Worm (Caenorhabditis elegans): Measurements from ENCODE around the gene srh-222.

srh-222 gene

ce11 chrIV:4024159-4025004 is 44.8 kb downstream of the srh-222 start:
- no peak for TF ChIP-seq Y67H2A.10 (GFP tag; conservative IDR thresholded peaks at IDR 0.05)
- TF ChIP-seq F22D6.2 (tag; optimal IDR thresholded peaks at IDR 0.05), result peak; percentile 32
- no peak for TF ChIP-seq snpc-1.3 (tag; optimal IDR thresholded peaks at IDR 0.05; ENCODE audit: insufficient read depth)
- TF ChIP-seq aptf-3 (GFP tag; IDR thresholded peaks at IDR 0.05), result no peak
- TF ChIP-seq ztf-25 (GFP tag; IDR thresholded peaks at IDR 0.05), result no peak
- no peak for TF ChIP-seq nhr-179 (tag; optimal IDR thresholded peaks at IDR 0.05)
- TF ChIP-seq ceh-100 (GFP tag; IDR thresholded peaks at IDR 0.05), result no peak
- no peak for TF ChIP-seq lag-1 (GFP tag; IDR thresholded peaks at IDR 0.05)
- TF ChIP-seq ceh-40 (GFP tag; IDR thresholded peaks at IDR 0.05), result no peak
- TF ChIP-seq Y56A3A.18 (GFP tag; IDR thresholded peaks at IDR 0.05), result no peak
- TF ChIP-seq snpc-4 (GFP tag; optimal IDR thresholded peaks at IDR 0.05), result no peak
- peak; percentile 5 to 38 (median 20) for TF ChIP-seq snpc-4 (tag; optimal IDR thresholded peaks at IDR 0.05)
- TF ChIP-seq nfyb-1 (GFP tag; IDR thresholded peaks at IDR 0.05), result peak; percentile 52
- peak; percentile 65 for TF ChIP-seq ceh-27 (GFP tag; optimal IDR thresholded peaks at IDR 0.05)
- no peak for TF ChIP-seq repo-1 (tag; optimal IDR thresholded peaks at IDR 0.05)
- TF ChIP-seq gei-17 (GFP tag; optimal IDR thresholded peaks at IDR 0.05), result no peak
- no peak for TF ChIP-seq ceh-91 (GFP tag; IDR thresholded peaks at IDR 0.05)
- no peak for TF ChIP-seq xnd-1 (tag; optimal IDR thresholded peaks at IDR 0.05)
- peak; percentile 38; the same call in 1 of the 2 replicates for TF ChIP-seq lin-26 (GFP tag; IDR thresholded peaks at IDR 0.05)
- TF ChIP-seq nhr-27 (tag; optimal IDR thresholded peaks at IDR 0.05), result no peak
- TF ChIP-seq dpl-1 (GFP tag; optimal IDR thresholded peaks at IDR 0.05), result no peak
- no peak for TF ChIP-seq ceh-58 (GFP tag; IDR thresholded peaks at IDR 0.05)
- no peak for TF ChIP-seq madf-6 (GFP tag; IDR thresholded peaks at IDR 0.05)
- no peak for TF ChIP-seq lsl-1 (GFP tag; optimal IDR thresholded peaks at IDR 0.05)
- TF ChIP-seq ztf-22 (GFP tag; optimal IDR thresholded peaks at IDR 0.05), result peak; percentile 26
- peak in 1 of 2 experiments; percentile 5 for TF ChIP-seq let-607 (tag; optimal IDR thresholded peaks at IDR 0.05)
- TF ChIP-seq cebp-2 (GFP tag; IDR thresholded peaks at IDR 0.05), result no peak
- TF ChIP-seq rec-8 (tag; optimal IDR thresholded peaks at IDR 0.05), result no peak
- no peak for TF ChIP-seq F39B2.1 (GFP tag; IDR thresholded peaks at IDR 0.05)
- TF ChIP-seq madf-10 (tag; optimal IDR thresholded peaks at IDR 0.05), result no peak
- TF ChIP-seq madf-3 (GFP tag; IDR thresholded peaks at IDR 0.05), result no peak
- TF ChIP-seq efl-1 (GFP tag; optimal IDR thresholded peaks at IDR 0.05), result peak; percentile 11
- TF ChIP-seq tbp1 (GFP tag; optimal IDR thresholded peaks at IDR 0.05), result peak; percentile 40
- TF ChIP-seq atf-7 (tag; optimal IDR thresholded peaks at IDR 0.05), result peak; percentile 29
- TF ChIP-seq lin-40 (tag; optimal IDR thresholded peaks at IDR 0.05), result peak; percentile 77
- TF ChIP-seq snpc-3.4 (tag; optimal IDR thresholded peaks at IDR 0.05), result no peak
- TF ChIP-seq chd-7 (tag; optimal IDR thresholded peaks at IDR 0.05), result peak; percentile 61
- TF ChIP-seq Y53F4B.3 (GFP tag; IDR thresholded peaks at IDR 0.05), result no peak
- TF ChIP-seq nhr-90 (tag; optimal IDR thresholded peaks at IDR 0.05), result peak; percentile 12
- no peak for TF ChIP-seq Y79H2A.3 (GFP tag; conservative IDR thresholded peaks at IDR 0.05)
- TF ChIP-seq B0035.1 (tag; optimal IDR thresholded peaks at IDR 0.05), result no peak
- peak; percentile 46 for TF ChIP-seq pha-4 (tag; optimal IDR thresholded peaks at IDR 0.05)
- 0 out of 2 replicates have a peak, but pooled peaks have one; percentile 38 for TF ChIP-seq egl-44 (GFP tag; IDR thresholded peaks at IDR 0.05)
- TF ChIP-seq pbrm-1 (GFP tag; IDR thresholded peaks at IDR 0.05), result peak; percentile 73
- TF ChIP-seq snpc-1.1 (tag; optimal IDR thresholded peaks at IDR 0.05; ENCODE audit: insufficient read depth), result no peak
- no peak for TF ChIP-seq bed-2 (GFP tag; IDR thresholded peaks at IDR 0.05)
- no peak for TF ChIP-seq F33H1.4 (GFP tag; IDR thresholded peaks at IDR 0.05)

Data from whole organism, young adult.